Fruit fly (Drosophila melanogaster) whole organism, embryonic: Measurements from ENCODE around the gene pyd.

Experiments used
- Ada2b ChIP-seq: fragments of 200-800 bp; sonication (Bioruptor generic); IDR thresholded peaks from 2 replicates; pipeline ENCODE4 v1.3.6; 2022; ENCODE audit warnings: missing biosample characterization, missing genetic modification characterization
- CG1024 ChIP-seq: fragments of 200-800 bp; sonication (Bioruptor generic); IDR thresholded peaks from 2 replicates; pipeline ENCODE4 v1.3.6; 2022; ENCODE audit warnings: missing biosample characterization, missing genetic modification characterization
- CG10462 ChIP-seq: fragments of 200-800 bp; sonication (Bioruptor generic); optimal IDR thresholded peaks from 2 replicates; lab custom pipeline; 2016; ENCODE audit warnings: missing biosample characterization, missing genetic modification characterization
- CG12155 ChIP-seq: fragments of 200-800 bp; sonication (Bioruptor generic); optimal IDR thresholded peaks from 3 replicates; lab custom pipeline; 2016; ENCODE audit warnings: missing biosample characterization, missing genetic modification characterization
- CG13287 ChIP-seq: fragments of 200-800 bp; sonication (Bioruptor generic); IDR thresholded peaks from 2 replicates; pipeline ENCODE4 v1.3.6; 2022; ENCODE audit warnings: missing biosample characterization, missing genetic modification characterization; ENCODE audit not compliant: partially characterized antibody
- CG13296 ChIP-seq: fragments of 200-800 bp; sonication (Bioruptor generic); optimal IDR thresholded peaks from 3 replicates; lab custom pipeline; 2018; ENCODE audit warnings: missing biosample characterization, mild to moderate bottlenecking, missing genetic modification characterization
- CG13894 ChIP-seq: fragments of 200-800 bp; sonication (Bioruptor generic); optimal IDR thresholded peaks from 3 replicates; lab custom pipeline; 2018; ENCODE audit warnings: missing biosample characterization, mild to moderate bottlenecking, missing genetic modification characterization, moderate library complexity
- CG14050 ChIP-seq: fragments of 200-800 bp; sonication (Bioruptor generic); IDR thresholded peaks from 3 replicates; pipeline ENCODE4 v1.3.6; 2022; ENCODE audit warnings: missing biosample characterization, missing genetic modification characterization
- CG15514 ChIP-seq: fragments of 200-800 bp; sonication (Bioruptor generic); optimal IDR thresholded peaks from 3 replicates; lab custom pipeline; 2017; ENCODE audit warnings: missing biosample characterization, missing genetic modification characterization, mild to moderate bottlenecking, moderate library complexity, missing genetic modification reagents
- CG17328 ChIP-seq: fragments of 200-800 bp; sonication (Bioruptor generic); IDR thresholded peaks from 2 replicates; pipeline ENCODE4 v1.3.6; 2022; ENCODE audit warnings: missing biosample characterization, missing genetic modification characterization
- CG3281 ChIP-seq: fragments of 200-800 bp; sonication (Bioruptor generic); optimal IDR thresholded peaks from 3 replicates; lab custom pipeline; 2017; ENCODE audit warnings: missing biosample characterization, mild to moderate bottlenecking, missing genetic modification characterization
- CG34376 ChIP-seq: fragments of 200-800 bp; sonication (Bioruptor generic); optimal IDR thresholded peaks from 2 replicates; lab custom pipeline; 2018; ENCODE audit warnings: missing biosample characterization, mild to moderate bottlenecking, missing genetic modification characterization
- CG3995 ChIP-seq: fragments of 200-800 bp; sonication (Bioruptor generic); optimal IDR thresholded peaks from 3 replicates; lab custom pipeline; 2016; ENCODE audit warnings: missing biosample characterization, missing genetic modification characterization
- CG4282 ChIP-seq: fragments of 200-800 bp; sonication (Bioruptor generic); optimal IDR thresholded peaks from 2 replicates; lab custom pipeline; 2016; ENCODE audit warnings: missing biosample characterization, missing genetic modification characterization
- CG4707 ChIP-seq: fragments of 200-800 bp; sonication (Bioruptor generic); optimal IDR thresholded peaks from 2 replicates; lab custom pipeline; 2018; ENCODE audit warnings: missing biosample characterization, mild to moderate bottlenecking, missing genetic modification characterization, moderate library complexity
- CG5953 ChIP-seq: fragments of 200-800 bp; sonication (Bioruptor generic); IDR thresholded peaks from 2 replicates; pipeline ENCODE4 v1.3.6; 2022; ENCODE audit warnings: missing biosample characterization, missing genetic modification characterization
- CG7271 ChIP-seq: fragments of 200-800 bp; sonication (Bioruptor generic); optimal IDR thresholded peaks from 2 replicates; lab custom pipeline; 2018; ENCODE audit warnings: missing biosample characterization, mild to moderate bottlenecking, missing genetic modification characterization, moderate library complexity
- CG8281 ChIP-seq: fragments of 200-800 bp; sonication (Bioruptor generic); optimal IDR thresholded peaks from 2 replicates; lab custom pipeline; 2018; ENCODE audit warnings: missing biosample characterization, mild to moderate bottlenecking, missing genetic modification characterization, moderate library complexity
- CG9727 ChIP-seq: fragments of 200-800 bp; sonication (Bioruptor generic); optimal IDR thresholded peaks from 3 replicates; lab custom pipeline; 2017; ENCODE audit warnings: missing biosample characterization, mild to moderate bottlenecking, missing genetic modification characterization
- CG9797 ChIP-seq: fragments of 200-800 bp; sonication (Bioruptor generic); optimal IDR thresholded peaks from 3 replicates; lab custom pipeline; 2018; ENCODE audit warnings: missing biosample characterization, mild to moderate bottlenecking, missing genetic modification characterization
- E2f1 ChIP-seq: fragments of 200-800 bp; sonication (Bioruptor generic); IDR thresholded peaks from 2 replicates; pipeline ENCODE4 v1.3.6; 2022; ENCODE audit warnings: missing biosample characterization, missing genetic modification characterization
- Elba2 ChIP-seq: fragments of 200-800 bp; sonication (Bioruptor generic); optimal IDR thresholded peaks from 3 replicates; lab custom pipeline; 2016; ENCODE audit warnings: missing biosample characterization, missing genetic modification characterization
- HLHmδ ChIP-seq: fragments of 200-800 bp; sonication (Bioruptor generic); optimal IDR thresholded peaks from 2 replicates; lab custom pipeline; 2018; ENCODE audit warnings: missing biosample characterization, mild to moderate bottlenecking, missing genetic modification characterization, moderate library complexity
- Hr3 ChIP-seq: fragments of 200-800 bp; sonication (Bioruptor generic); optimal IDR thresholded peaks from 3 replicates; lab custom pipeline; 2016; ENCODE audit warnings: missing biosample characterization, missing genetic modification characterization
- Mad ChIP-seq: fragments of 200-800 bp; sonication (Bioruptor generic); optimal IDR thresholded peaks from 2 replicates; lab custom pipeline; 2016; ENCODE audit warnings: missing biosample characterization, missing genetic modification characterization
- Nf-YC ChIP-seq: fragments of 200-800 bp; optimal IDR thresholded peaks from 3 replicates; lab custom pipeline; 2019; ENCODE audit warnings: missing biosample characterization, mild to moderate bottlenecking, missing genetic modification characterization, moderate library complexity
- Oli ChIP-seq: fragments of 200-800 bp; sonication (Bioruptor generic); optimal IDR thresholded peaks from 2 replicates; lab custom pipeline; 2018; ENCODE audit warnings: missing biosample characterization, mild to moderate bottlenecking, missing genetic modification characterization, moderate library complexity
- Ptx1 ChIP-seq: fragments of 200-800 bp; sonication (Bioruptor generic); IDR thresholded peaks from 2 replicates; pipeline ENCODE4 v1.3.6; 2022; ENCODE audit warnings: missing biosample characterization, missing genetic modification characterization
- Rx ChIP-seq: fragments of 200-800 bp; sonication (Bioruptor generic); IDR thresholded peaks from 2 replicates; pipeline ENCODE4 v1.3.6; 2022; ENCODE audit warnings: missing biosample characterization, missing genetic modification characterization
- Sox100B ChIP-seq: fragments of 200-800 bp; sonication (Bioruptor generic); optimal IDR thresholded peaks from 3 replicates; lab custom pipeline; 2018; ENCODE audit warnings: missing biosample characterization, mild to moderate bottlenecking, missing genetic modification characterization
- Xrp1 ChIP-seq: fragments of 200-800 bp; sonication (Bioruptor generic); IDR thresholded peaks from 2 replicates; pipeline ENCODE4 v1.3.6; 2022; ENCODE audit warnings: missing biosample characterization, missing genetic modification characterization
- ac ChIP-seq: fragments of 200-800 bp; sonication (Bioruptor generic); optimal IDR thresholded peaks from 3 replicates; lab custom pipeline; 2017; ENCODE audit warnings: missing biosample characterization, mild to moderate bottlenecking, missing genetic modification characterization
- chn ChIP-seq: fragments of 200-800 bp; sonication (Bioruptor generic); optimal IDR thresholded peaks from 2 replicates; lab custom pipeline; 2016; ENCODE audit warnings: missing biosample characterization, missing genetic modification characterization
- cwo ChIP-seq: fragments of 200-800 bp; sonication (Bioruptor generic); optimal IDR thresholded peaks from 3 replicates; lab custom pipeline; 2017; ENCODE audit warnings: missing biosample characterization, missing genetic modification characterization, mild to moderate bottlenecking, moderate library complexity, missing genetic modification reagents
- disco-r ChIP-seq: fragments of 200-800 bp; sonication (Bioruptor generic); optimal IDR thresholded peaks from 2 replicates; lab custom pipeline; 2016; ENCODE audit warnings: missing biosample characterization, missing genetic modification characterization
- dm ChIP-seq: fragments of 200-800 bp; sonication (Bioruptor generic); optimal IDR thresholded peaks from 3 replicates; lab custom pipeline; 2016; ENCODE audit warnings: missing biosample characterization, missing genetic modification characterization
- fd64A ChIP-seq: fragments of 200-800 bp; sonication (Bioruptor generic); optimal IDR thresholded peaks from 3 replicates; lab custom pipeline; 2018; ENCODE audit warnings: missing biosample characterization, mild to moderate bottlenecking, missing genetic modification characterization
- gcm2 ChIP-seq: fragments of 200-800 bp; sonication (Bioruptor generic); optimal IDR thresholded peaks from 2 replicates; lab custom pipeline; 2016; ENCODE audit warnings: missing biosample characterization, missing genetic modification characterization
- gem ChIP-seq: fragments of 200-800 bp; sonication (Bioruptor generic); optimal IDR thresholded peaks from 2 replicates; lab custom pipeline; 2019; ENCODE audit warnings: missing biosample characterization, mild to moderate bottlenecking, missing genetic modification characterization, moderate library complexity
- grau ChIP-seq: fragments of 200-800 bp; optimal IDR thresholded peaks from 3 replicates; lab custom pipeline; 2019; ENCODE audit warnings: missing biosample characterization, mild to moderate bottlenecking, missing genetic modification characterization, moderate library complexity
- gro ChIP-seq: fragments of 200-800 bp; sonication (Bioruptor generic); optimal IDR thresholded peaks from 2 replicates; lab custom pipeline; 2016; ENCODE audit warnings: missing biosample characterization, missing genetic modification characterization
- hbn ChIP-seq: fragments of 200-800 bp; sonication (Bioruptor generic); IDR thresholded peaks from 2 replicates; pipeline ENCODE4 v1.3.6; 2022; ENCODE audit warnings: missing biosample characterization, missing genetic modification characterization; ENCODE audit not compliant: partially characterized antibody
- hkb ChIP-seq, 2 experiments: fragments of 200-800 bp in 1 of 2; fragments of >200 bp in 1 of 2; sonication (Bioruptor generic) in 1 of 2; IDR thresholded peaks in 1 of 2; optimal IDR thresholded peaks in 1 of 2; 2 replicates each; pipeline versions ENCODE4 v1.3.6 to Lab custom; 2017 to 2022; ENCODE audit warnings: missing biosample characterization in 1 of 2, missing genetic modification characterization in 1 of 2
- nmo ChIP-seq: fragments of 200-800 bp; sonication (Bioruptor generic); optimal IDR thresholded peaks from 2 replicates; lab custom pipeline; 2018; ENCODE audit warnings: missing biosample characterization, mild to moderate bottlenecking, missing genetic modification characterization, moderate library complexity
- odd ChIP-seq: fragments of 200-800 bp; sonication (Bioruptor generic); optimal IDR thresholded peaks from 2 replicates; lab custom pipeline; 2017; ENCODE audit warnings: missing biosample characterization, mild to moderate bottlenecking, missing genetic modification characterization
- pfk ChIP-seq: fragments of 200-800 bp; sonication (Bioruptor generic); optimal IDR thresholded peaks from 2 replicates; lab custom pipeline; 2018; ENCODE audit warnings: missing biosample characterization, mild to moderate bottlenecking, missing genetic modification characterization, moderate library complexity
- sima ChIP-seq: fragments of 200-800 bp; sonication (Bioruptor generic); optimal IDR thresholded peaks from 2 replicates; lab custom pipeline; 2016; ENCODE audit warnings: missing biosample characterization, missing genetic modification characterization
- so ChIP-seq: fragments of 200-800 bp; sonication (Bioruptor generic); IDR thresholded peaks from 3 replicates; pipeline ENCODE4 v1.3.6; 2022; ENCODE audit warnings: missing biosample characterization, missing genetic modification characterization
- sr ChIP-seq: fragments of 200-800 bp; sonication (Bioruptor generic); IDR thresholded peaks from 3 replicates; pipeline ENCODE4 v1.3.6; 2022; ENCODE audit warnings: missing biosample characterization, missing genetic modification characterization
- wdn ChIP-seq: fragments of 200-800 bp; sonication (Bioruptor generic); IDR thresholded peaks from 2 replicates; pipeline ENCODE4 v1.3.6; 2022; ENCODE audit warnings: missing biosample characterization, missing genetic modification characterization
- zen ChIP-seq: fragments of 200-800 bp; sonication (Bioruptor generic); optimal IDR thresholded peaks from 3 replicates; lab custom pipeline; 2018; ENCODE audit warnings: missing biosample characterization, mild to moderate bottlenecking, missing genetic modification characterization, moderate library complexity

The pyd gene

dm6 chr3R:8808518-8808921 lies 123.2 kb downstream of the pyd start (continued):
- peak; percentile 40; the same call in 1 of the 2 replicates for TF ChIP-seq Ptx1 (GFP tag; lab: Robert Waterston, UW)
- TF ChIP-seq dm (GFP tag; lab: Kevin White, UChicago), result no peak
- TF ChIP-seq CG7271, result peak; percentile 82
- no peak for TF ChIP-seq gro
- TF ChIP-seq CG4282 (GFP tag; lab: Kevin White, UChicago), result no peak
- TF ChIP-seq hkb (optimal IDR thresholded peaks at IDR 0.05; lab: Kevin White, UChicago), result no peak
- peak; percentile 54; the same call in 1 of the 2 replicates for TF ChIP-seq hkb (GFP tag; IDR thresholded peaks at IDR 0.05; lab: Robert Waterston, UW)
- TF ChIP-seq CG9727 (GFP tag; lab: Kevin White, UChicago), result peak; percentile 96
- peak; percentile 91 for TF ChIP-seq gem (tag; lab: Kevin White, UChicago)
- TF ChIP-seq Sox100B (GFP tag; lab: Kevin White, UChicago), result peak; percentile 74
- peak; percentile 87 for TF ChIP-seq nmo (GFP tag; lab: Kevin White, UChicago)
- TF ChIP-seq zen (tag; lab: Kevin White, UChicago), result peak; percentile 97
- TF ChIP-seq CG13894, result no peak
- TF ChIP-seq ac (GFP tag; lab: Kevin White, UChicago), result peak; percentile 92
- peak; percentile 79 for TF ChIP-seq grau (tag; lab: Kevin White, UChicago)
- peak; percentile 8 for TF ChIP-seq cwo (GFP tag; lab: Kevin White, UChicago)
- no peak for TF ChIP-seq CG34376 (GFP tag; lab: Kevin White, UChicago)
- TF ChIP-seq CG10462 (GFP tag; lab: Kevin White, UChicago), result peak; percentile 65
- no peak for TF ChIP-seq wdn
- TF ChIP-seq Rx, result no peak
- no peak for TF ChIP-seq Nf-YC (tag; lab: Kevin White, UChicago)
- TF ChIP-seq CG17328 (GFP tag; lab: Robert Waterston, UW), result peak; percentile 61
- no peak for TF ChIP-seq hbn
- TF ChIP-seq gcm2 (GFP tag; lab: Kevin White, UChicago), result no peak
- no peak for TF ChIP-seq CG3995 (GFP tag; lab: Kevin White, UChicago)
- TF ChIP-seq so (GFP tag; lab: Robert Waterston, UW), result no peak
- TF ChIP-seq CG13296, result no peak
- TF ChIP-seq Oli (tag; lab: Kevin White, UChicago), result peak; percentile 73
- TF ChIP-seq CG4707, result no peak
- peak; percentile 41 for TF ChIP-seq CG12155 (GFP tag; lab: Kevin White, UChicago)
- TF ChIP-seq chn (GFP tag; lab: Kevin White, UChicago), result no peak
- TF ChIP-seq CG13287 (GFP tag; lab: Robert Waterston, UW), result no peak
- no peak for TF ChIP-seq CG5953 (GFP tag; lab: Robert Waterston, UW)
- TF ChIP-seq E2f1 (GFP tag; lab: Robert Waterston, UW), result peak; percentile 31; the same call in 1 of the 2 replicates
- TF ChIP-seq CG8281, result peak; percentile 68
- no peak for TF ChIP-seq fd64A (GFP tag; lab: Kevin White, UChicago)
- TF ChIP-seq CG14050 (GFP tag; lab: Robert Waterston, UW), result no peak
- peak; percentile 51 for TF ChIP-seq disco-r (GFP tag; lab: Kevin White, UChicago)
- peak; percentile 78 for TF ChIP-seq Elba2 (GFP tag; lab: Kevin White, UChicago)
- no peak for TF ChIP-seq pfk (GFP tag; lab: Kevin White, UChicago)
- peak; percentile 87 for TF ChIP-seq Xrp1
- TF ChIP-seq HLHmδ (GFP tag; lab: Kevin White, UChicago), result no peak
- no peak for TF ChIP-seq sr (GFP tag; lab: Robert Waterston, UW)
- TF ChIP-seq CG15514 (GFP tag; lab: Kevin White, UChicago), result no peak
- no peak for TF ChIP-seq sima (GFP tag; lab: Kevin White, UChicago)
- no peak for TF ChIP-seq Ada2b (GFP tag; lab: Robert Waterston, UW)
- TF ChIP-seq odd (GFP tag; lab: Kevin White, UChicago), result peak; percentile 41
- TF ChIP-seq Mad, result no peak
- peak; percentile 75 for TF ChIP-seq Hr3 (GFP tag; lab: Kevin White, UChicago)
- no peak for TF ChIP-seq CG3281 (GFP tag; lab: Kevin White, UChicago)
- TF ChIP-seq CG1024 (GFP tag; lab: Robert Waterston, UW), result no peak
- no peak for TF ChIP-seq CG9797
